Fruit fly (Drosophila melanogaster): ENCODE results near the gene CG43841.

CG43841 gene

DNA sequence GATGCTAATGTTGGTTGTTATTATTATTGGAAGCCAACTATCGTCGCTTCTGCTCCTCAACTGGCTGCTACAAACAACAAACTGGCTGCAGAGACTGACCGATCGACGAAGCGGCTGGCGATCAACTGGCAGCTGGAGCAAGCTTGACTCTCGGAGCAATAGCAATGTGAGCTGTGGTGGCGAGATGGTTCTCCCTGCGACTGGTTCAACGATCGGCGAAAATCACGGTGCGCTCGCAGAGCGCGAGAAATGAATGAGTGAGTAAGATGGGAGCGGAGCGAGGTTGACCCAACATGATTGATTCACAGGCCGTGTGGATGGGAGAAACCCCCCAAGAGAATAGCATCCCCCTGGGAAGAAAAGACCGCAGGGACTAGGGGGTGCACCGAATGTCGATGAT lies 50.0 kb downstream of the CG43841 start, which contains the start of gene CG15046 (continued):
- peak; percentile 22; the same call in 1 of the 3 replicates for TF ChIP-seq knrl (GFP tag; IDR thresholded peaks at IDR 0.05; ENCODE audit: partially characterized antibody)

All from whole organism, embryonic.